Fruit fly (Drosophila melanogaster): ENCODE measurements around the gene CG3726.

dm6 chrX:5968094-5968723 lies 51.3 kb downstream of the CG3726 start:
- TF ChIP-seq CG15336 (GFP tag; IDR thresholded peaks at IDR 0.05), result peak; percentile 87
- peak; percentile 28 for TF ChIP-seq CG16779 (tag; optimal IDR thresholded peaks at IDR 0.05)
- TF ChIP-seq Sox102F (GFP tag; optimal IDR thresholded peaks at IDR 0.05), result peak; percentile 18

Measured in whole organism, prepupa.